Fruit fly (Drosophila melanogaster): ENCODE results near the gene CG3982.

The CG3982 gene

DNA sequence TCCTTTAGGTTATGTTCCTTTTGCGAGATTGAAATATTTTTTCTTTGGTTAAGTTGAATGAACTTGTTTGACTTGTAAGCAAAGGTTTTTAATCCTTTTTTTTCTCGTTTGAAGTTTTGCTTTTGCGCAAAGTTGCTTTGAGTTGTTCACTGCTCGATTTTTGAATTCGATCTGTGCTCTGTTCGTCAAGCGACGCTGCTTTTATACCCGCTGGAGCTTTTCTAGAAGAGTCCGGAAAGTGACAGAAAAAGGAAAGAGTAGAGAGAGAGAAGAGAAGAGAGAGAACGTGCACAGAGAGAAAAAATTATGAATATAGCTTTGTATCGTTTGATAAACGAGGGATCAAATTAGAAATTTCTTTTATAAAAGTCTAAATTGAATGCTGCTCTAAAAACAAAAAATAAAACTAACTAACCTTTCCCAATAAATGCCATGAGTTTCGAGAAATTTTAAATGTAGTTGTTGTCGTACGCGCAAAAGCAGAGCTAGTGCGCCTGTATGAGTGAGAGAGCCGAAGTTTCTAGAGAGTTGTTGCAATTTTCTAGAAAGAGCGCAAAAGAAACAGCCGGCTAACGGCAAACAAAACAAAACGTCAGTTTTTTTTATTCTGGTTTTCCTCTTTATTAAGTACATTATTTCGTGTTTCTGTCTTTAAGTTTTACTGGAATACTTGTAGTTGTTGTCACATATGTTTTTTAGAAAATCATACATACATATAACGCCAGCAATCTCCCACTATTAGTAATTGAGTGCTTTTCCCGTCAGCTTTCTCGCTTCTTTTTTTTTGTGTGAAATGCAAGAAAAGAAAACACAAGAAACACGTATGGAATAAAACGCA lies 39.8 kb downstream of the CG3982 start, which contains the start of gene Hsp26 (continued):
- TF ChIP-seq CG4854 (GFP tag; optimal IDR thresholded peaks at IDR 0.05) = peak; percentile 58
- TF ChIP-seq Abd-B (GFP tag; optimal IDR thresholded peaks at IDR 0.05) = peak; percentile 37
- no peak for TF ChIP-seq Gsc (GFP tag; IDR thresholded peaks at IDR 0.05)
- no peak for TF ChIP-seq hth (optimal IDR thresholded peaks at IDR 0.05)
- TF ChIP-seq NC2α (GFP tag; optimal IDR thresholded peaks at IDR 0.05) = peak; percentile 73
- no peak for TF ChIP-seq tna (GFP tag; IDR thresholded peaks at IDR 0.05; ENCODE audit: partially characterized antibody)
- TF ChIP-seq CG6175 (GFP tag; IDR thresholded peaks at IDR 0.05) = no peak
- TF ChIP-seq CG4617 (GFP tag; optimal IDR thresholded peaks at IDR 0.05; ENCODE audit: borderline replicate concordance) = peak; percentile 44
- TF ChIP-seq Rx (GFP tag; IDR thresholded peaks at IDR 0.05) = peak; percentile 27; the same call in 1 of the 2 replicates
- TF ChIP-seq bab2 (GFP tag; optimal IDR thresholded peaks at IDR 0.05) = peak; percentile 83
- TF ChIP-seq cg (GFP tag; optimal IDR thresholded peaks at IDR 0.05) = peak; percentile 89

DNA sequence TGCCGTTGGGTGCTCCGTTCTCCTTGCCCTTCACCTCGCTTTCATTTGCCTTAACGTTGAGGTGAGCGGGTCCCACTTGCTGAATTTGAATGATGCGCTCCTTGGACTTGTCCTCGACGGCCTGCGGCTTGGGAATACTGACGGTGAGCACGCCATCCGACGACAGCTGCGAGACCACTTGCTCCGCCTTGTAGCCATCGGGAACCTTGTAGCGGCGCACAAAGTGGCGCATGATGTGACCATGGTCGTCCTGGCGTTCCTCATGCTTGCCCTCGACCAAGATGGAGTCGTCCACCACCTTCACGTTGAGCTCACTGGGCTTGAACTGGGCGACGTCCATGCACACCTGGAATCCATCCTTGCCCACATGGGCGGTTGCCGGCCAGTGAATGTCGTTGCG lies 40.6 kb downstream of the CG3982 start:
- TF ChIP-seq Med (GFP tag) = peak; percentile 56
- no peak for TF ChIP-seq CG4424 (GFP tag; optimal IDR thresholded peaks at IDR 0.05)
- TF ChIP-seq CG14965 (GFP tag; optimal IDR thresholded peaks at IDR 0.05; ENCODE audit: borderline replicate concordance) = no peak
- no peak for TF ChIP-seq gfzf (GFP tag; optimal IDR thresholded peaks at IDR 0.05)
- TF ChIP-seq CG11504 (tag; optimal IDR thresholded peaks at IDR 0.05) = no peak
- TF ChIP-seq CG10462 (GFP tag; optimal IDR thresholded peaks at IDR 0.05) = no peak
- TF ChIP-seq CG17328 (GFP tag; IDR thresholded peaks at IDR 0.05) = no peak
- 0 out of 3 replicates have a peak, but pooled peaks have one; percentile 39 for TF ChIP-seq Mrtf (GFP tag; IDR thresholded peaks at IDR 0.05)
- TF ChIP-seq CG33213 (GFP tag; optimal IDR thresholded peaks at IDR 0.05) = no peak
- no peak for TF ChIP-seq tll (GFP tag; optimal IDR thresholded peaks at IDR 0.05)
- no peak for TF ChIP-seq CG9215 (GFP tag; IDR thresholded peaks at IDR 0.05)
- no peak for TF ChIP-seq chm (GFP tag; IDR thresholded peaks at IDR 0.05)
- 0 out of 3 replicates have a peak, but pooled peaks have one; percentile 14 for TF ChIP-seq ken (GFP tag; IDR thresholded peaks at IDR 0.05)

DNA sequence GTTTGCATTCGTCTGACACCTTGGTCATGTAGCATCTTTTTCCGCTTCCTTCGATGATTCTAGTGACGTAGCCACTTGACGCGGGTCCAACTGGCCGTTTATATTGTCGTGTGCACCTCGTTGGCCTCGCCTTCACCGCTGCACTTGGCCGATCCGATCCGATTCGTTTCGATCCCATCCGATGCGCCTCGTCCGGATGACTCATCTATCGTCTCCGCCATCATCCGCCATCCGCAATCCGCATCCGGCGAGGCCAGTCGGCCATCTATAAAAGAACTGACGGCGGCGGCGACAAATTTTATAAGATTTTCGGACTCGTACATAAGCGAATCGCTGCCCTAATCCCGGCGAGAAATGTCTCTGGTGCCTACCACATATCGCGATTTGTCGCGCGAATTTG lies 42.1 kb downstream of the CG3982 start, which contains the start of gene CG4461:
Gene CG4461 (plus strand): TSS at position 301 of the 400 bp plus-strand sequence.
- no peak for TF ChIP-seq Dbx (GFP tag; IDR thresholded peaks at IDR 0.05)
- TF ChIP-seq nom (GFP tag; optimal IDR thresholded peaks at IDR 0.05) = peak; percentile 13
- TF ChIP-seq bowl (GFP tag; IDR thresholded peaks at IDR 0.05) = no peak

DNA sequence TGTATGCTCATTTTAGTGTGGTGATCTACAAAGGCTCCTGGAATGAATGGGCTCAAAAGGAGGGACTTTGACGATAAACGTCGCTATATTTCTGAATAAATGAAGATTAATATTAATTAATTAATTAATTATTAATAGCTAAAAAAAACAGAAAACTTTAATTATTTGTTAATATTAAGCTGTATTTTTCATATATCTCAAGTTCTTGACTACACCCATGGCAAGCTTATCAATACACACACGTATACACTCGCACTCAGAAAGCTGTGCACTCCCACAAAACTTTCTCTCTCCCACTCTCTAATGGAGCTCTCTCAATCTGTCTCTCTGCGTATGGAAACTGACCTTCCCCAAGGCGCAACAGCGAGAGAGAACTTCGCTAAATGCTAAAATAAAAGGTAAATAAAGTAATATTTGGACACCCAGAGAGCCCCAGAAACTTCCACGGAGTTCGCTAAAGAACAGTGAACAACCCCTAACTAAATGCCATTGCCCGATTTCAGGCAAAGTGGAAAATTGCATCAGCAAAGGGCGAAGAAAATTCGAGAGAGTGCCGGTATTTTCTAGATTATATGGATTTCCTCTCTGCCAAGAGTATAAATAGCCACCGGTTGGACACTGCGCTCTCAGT lies 43.7 kb downstream of the CG3982 start:
- TF ChIP-seq z (GFP tag; IDR thresholded peaks at IDR 0.05) = 0 out of 3 replicates have a peak, but pooled peaks have one; percentile 7
- TF ChIP-seq Taf1 (GFP tag; IDR thresholded peaks at IDR 0.05) = peak; percentile 56; the same call in 1 of the 2 replicates
- peak; percentile 91 for TF ChIP-seq ci (GFP tag; IDR thresholded peaks at IDR 0.05)
- TF ChIP-seq CG7839 (tag; optimal IDR thresholded peaks at IDR 0.05) = peak; percentile 75
- TF ChIP-seq CG15514 (GFP tag; optimal IDR thresholded peaks at IDR 0.05) = peak; percentile 56
- TF ChIP-seq corto (GFP tag; optimal IDR thresholded peaks at IDR 0.05) = peak; percentile 5
- TF ChIP-seq Fer3 (tag; optimal IDR thresholded peaks at IDR 0.05) = peak; percentile 70
- no peak for TF ChIP-seq eve (GFP tag; optimal IDR thresholded peaks at IDR 0.05)
- TF ChIP-seq ttk (GFP tag; IDR thresholded peaks at IDR 0.05) = no peak
- TF ChIP-seq CoRest (tag; optimal IDR thresholded peaks at IDR 0.05) = peak; percentile 69
- TF ChIP-seq CG11456 (GFP tag; IDR thresholded peaks at IDR 0.05) = 0 out of 3 replicates have a peak, but pooled peaks have one; percentile 66
- no peak for TF ChIP-seq Mes4 (GFP tag; optimal IDR thresholded peaks at IDR 0.05)
- TF ChIP-seq Hey (tag; optimal IDR thresholded peaks at IDR 0.05) = no peak
- TF ChIP-seq CG2678 (tag; optimal IDR thresholded peaks at IDR 0.05) = peak; percentile 84
- TF ChIP-seq gsb-n (tag; optimal IDR thresholded peaks at IDR 0.05) = peak; percentile 26
- peak; percentile 39 for TF ChIP-seq CG9817 (tag; optimal IDR thresholded peaks at IDR 0.05)
- peak; percentile 73 for TF ChIP-seq ken (GFP tag; IDR thresholded peaks at IDR 0.05)
- peak; percentile 59 for TF ChIP-seq bcd (GFP tag; optimal IDR thresholded peaks at IDR 0.05)
- peak; percentile 17 for TF ChIP-seq bab2 (GFP tag; optimal IDR thresholded peaks at IDR 0.05)

Data from whole organism, embryonic.